Worm (Caenorhabditis elegans): Measurements from ENCODE around the gene E01G6.1.

Gene E01G6.1

ce11 chrX:12260381-12260931 is at the start of gene E01G6.1:
TSS of gene E01G6.1 (plus strand) at chrX:12260881.
- TF ChIP-seq W03F9.2 (tag; optimal IDR thresholded peaks at IDR 0.05) (no peak), him-1 (tag; optimal IDR thresholded peaks at IDR 0.05) (no peak)

ce11 chrX:12212801-12213200 is 47.9 kb upstream of the E01G6.1 start, which contains the start of gene cab-1:
TSS of gene cab-1 (minus strand) at chrX:12212901.
- TF ChIP-seq him-1 (tag; optimal IDR thresholded peaks at IDR 0.05) = no peak

ce11 chrX:12216943-12217342 is 43.7 kb upstream of the E01G6.1 start, which contains the start of gene C23H4.8:
TSS of gene C23H4.8 (plus strand) at chrX:12217243.
- no peak for TF ChIP-seq W03F9.2 (tag; optimal IDR thresholded peaks at IDR 0.05)
- no peak for TF ChIP-seq him-1 (tag; optimal IDR thresholded peaks at IDR 0.05)
- TF ChIP-seq dao-5 (tag; optimal IDR thresholded peaks at IDR 0.05) = no peak

- TF ChIP-seq W03F9.2 (tag; optimal IDR thresholded peaks at IDR 0.05) = no peak
- TF ChIP-seq dao-5 (tag; optimal IDR thresholded peaks at IDR 0.05) = no peak
- no peak for TF ChIP-seq him-1 (tag; optimal IDR thresholded peaks at IDR 0.05)
These were observed 41.2 kb upstream of the E01G6.1 start, which contains the start of gene cest-8 for ce11 chrX:12219477-12219876. TSS of gene cest-8 (plus strand) at chrX:12219660.

- no peak for TF ChIP-seq him-1 (tag; optimal IDR thresholded peaks at IDR 0.05)
- TF ChIP-seq dao-5 (tag; optimal IDR thresholded peaks at IDR 0.05) = no peak
- TF ChIP-seq W03F9.2 (tag; optimal IDR thresholded peaks at IDR 0.05) = no peak
These were observed 38.9 kb upstream of the E01G6.1 start, which contains the start of gene cest-9.2 for ce11 chrX:12221817-12222216. TSS of gene cest-9.2 (plus strand) at chrX:12222117.

- TF ChIP-seq him-1 (tag; optimal IDR thresholded peaks at IDR 0.05) (no peak), dao-5 (tag; optimal IDR thresholded peaks at IDR 0.05) (no peak), W03F9.2 (tag; optimal IDR thresholded peaks at IDR 0.05) (no peak)
These were observed 38.0 kb upstream of the E01G6.1 start for ce11 chrX:12222723-12223122.

ce11 chrX:12225970-12226369 is 34.7 kb upstream of the E01G6.1 start, which contains the start of gene cest-9.1:
TSS of gene cest-9.1 (plus strand) at chrX:12226182.
- TF ChIP-seq dao-5 (tag; optimal IDR thresholded peaks at IDR 0.05) = no peak
- TF ChIP-seq W03F9.2 (tag; optimal IDR thresholded peaks at IDR 0.05) = no peak
- TF ChIP-seq him-1 (tag; optimal IDR thresholded peaks at IDR 0.05) = no peak

- TF ChIP-seq him-1 (tag; optimal IDR thresholded peaks at IDR 0.05) (no peak), dao-5 (tag; optimal IDR thresholded peaks at IDR 0.05) (no peak), W03F9.2 (tag; optimal IDR thresholded peaks at IDR 0.05) (no peak)
These were observed 33.6 kb upstream of the E01G6.1 start for ce11 chrX:12227130-12227529.

ce11 chrX:12229651-12230050 is 31.0 kb upstream of the E01G6.1 start, which contains the start of gene cest-7:
TSS of gene cest-7 (plus strand) at chrX:12229951.
- no peak for TF ChIP-seq W03F9.2 (tag; optimal IDR thresholded peaks at IDR 0.05)

ce11 chrX:12230357-12230756 is 30.3 kb upstream of the E01G6.1 start:
- TF ChIP-seq dao-5 (tag; optimal IDR thresholded peaks at IDR 0.05) = no peak
- TF ChIP-seq W03F9.2 (tag; optimal IDR thresholded peaks at IDR 0.05) = no peak
- no peak for TF ChIP-seq him-1 (tag; optimal IDR thresholded peaks at IDR 0.05)

- TF ChIP-seq dao-5 (tag; optimal IDR thresholded peaks at IDR 0.05) (no peak), W03F9.2 (tag; optimal IDR thresholded peaks at IDR 0.05) (no peak), him-1 (tag; optimal IDR thresholded peaks at IDR 0.05) (no peak)
These were observed 26.3 kb upstream of the E01G6.1 start for ce11 chrX:12234424-12234823.

- TF ChIP-seq W03F9.2 (tag; optimal IDR thresholded peaks at IDR 0.05) (no peak), him-1 (tag; optimal IDR thresholded peaks at IDR 0.05) (no peak), dao-5 (tag; optimal IDR thresholded peaks at IDR 0.05) (no peak)
These were observed 25.3 kb upstream of the E01G6.1 start, which contains the start of gene C23H4.6 for ce11 chrX:12235388-12235787. TSS of gene C23H4.6 (plus strand) at chrX:12235606.

ce11 chrX:12241457-12241856 is 19.2 kb upstream of the E01G6.1 start, which contains the start of gene cest-3:
TSS of gene cest-3 (plus strand) at chrX:12241646.
- no peak for TF ChIP-seq dao-5 (tag; optimal IDR thresholded peaks at IDR 0.05)
- no peak for TF ChIP-seq W03F9.2 (tag; optimal IDR thresholded peaks at IDR 0.05)
- TF ChIP-seq him-1 (tag; optimal IDR thresholded peaks at IDR 0.05) = no peak

- TF ChIP-seq him-1 (tag; optimal IDR thresholded peaks at IDR 0.05) (no peak), W03F9.2 (tag; optimal IDR thresholded peaks at IDR 0.05) (no peak), dao-5 (tag; optimal IDR thresholded peaks at IDR 0.05) (no peak)
These were observed 17.8 kb upstream of the E01G6.1 start for ce11 chrX:12242902-12243301.

- TF ChIP-seq him-1 (tag; optimal IDR thresholded peaks at IDR 0.05) (no peak), W03F9.2 (tag; optimal IDR thresholded peaks at IDR 0.05) (no peak), dao-5 (tag; optimal IDR thresholded peaks at IDR 0.05) (no peak)
These were observed 12.5 kb upstream of the E01G6.1 start for ce11 chrX:12248140-12248539.

All from whole organism, L4/young adult.